Fruit fly (Drosophila melanogaster): ENCODE measurements around the gene CG45089.

CG45089 gene

dm6 chrX:7934679-7935078, 41.1 kb upstream of the CG45089 start, which contains the start of gene RpS14b (continued):
- TF ChIP-seq zen (tag; optimal IDR thresholded peaks at IDR 0.05) (peak; percentile 25), CG18262 (tag; optimal IDR thresholded peaks at IDR 0.05) (peak; percentile 22), CG9215 (GFP tag; IDR thresholded peaks at IDR 0.05) (no peak), CG8359 (GFP tag; optimal IDR thresholded peaks at IDR 0.05; ENCODE audit: borderline replicate concordance) (no peak), ranshi (GFP tag; IDR thresholded peaks at IDR 0.05) (peak; percentile 74), Gug (GFP tag; IDR thresholded peaks at IDR 0.05) (peak; percentile 40; the same call in 1 of the 4 replicates), slou (GFP tag; optimal IDR thresholded peaks at IDR 0.05) (peak; percentile 39), CG2120 (GFP tag; optimal IDR thresholded peaks at IDR 0.05) (peak; percentile 66), br (optimal IDR thresholded peaks at IDR 0.05) (no peak), CG4617 (GFP tag; optimal IDR thresholded peaks at IDR 0.05; ENCODE audit: borderline replicate concordance) (peak; percentile 37), CG30403 (GFP tag; optimal IDR thresholded peaks at IDR 0.05) (peak; percentile 48), Hr51 (GFP tag; optimal IDR thresholded peaks at IDR 0.05) (peak; percentile 29 to 63), jigr1 (GFP tag; IDR thresholded peaks at IDR 0.05) (no peak), Antp (GFP tag; optimal IDR thresholded peaks at IDR 0.05) (peak; percentile 54), Hr39 (optimal IDR thresholded peaks at IDR 0.05) (no peak), Hand (GFP tag; optimal IDR thresholded peaks at IDR 0.05) (no peak), B-H2 (GFP tag; optimal IDR thresholded peaks at IDR 0.05) (peak; percentile 87), CG14441 (GFP tag; IDR thresholded peaks at IDR 0.05) (peak; percentile 64), kah (GFP tag; optimal IDR thresholded peaks at IDR 0.05) (peak; percentile 7), CG4707 (GFP tag; optimal IDR thresholded peaks at IDR 0.05) (peak; percentile 1), fd3F (GFP tag; optimal IDR thresholded peaks at IDR 0.05) (peak; percentile 22), prd (optimal IDR thresholded peaks at IDR 0.05) (no peak), prd (GFP tag; IDR thresholded peaks at IDR 0.05) (peak; percentile 41; the same call in 1 of the 3 replicates), mam (GFP tag; optimal IDR thresholded peaks at IDR 0.05) (peak; percentile 47), CG30431 (GFP tag; optimal IDR thresholded peaks at IDR 0.05) (no peak), Adf1 (GFP tag; IDR thresholded peaks at IDR 0.05) (peak; percentile 54), CG11247 (GFP tag; IDR thresholded peaks at IDR 0.05) (peak; percentile 73), unc-4 (GFP tag; IDR thresholded peaks at IDR 0.05; ENCODE audit: partially characterized antibody) (peak; percentile 79), ap (GFP tag; IDR thresholded peaks at IDR 0.05) (no peak; the same call in 1 of the 2 replicates), Bteb2 (GFP tag; optimal IDR thresholded peaks at IDR 0.05) (peak; percentile 55), ttk (GFP tag; IDR thresholded peaks at IDR 0.05) (0 out of 2 replicates have a peak, but pooled peaks have one; percentile 40), CG12299 (tag; optimal IDR thresholded peaks at IDR 0.05) (peak; percentile 38), CG13775 (GFP tag; optimal IDR thresholded peaks at IDR 0.05) (peak; percentile 82), CG16813 (GFP tag; IDR thresholded peaks at IDR 0.05; ENCODE audit: partially characterized antibody) (peak; percentile 78), Hey (tag; optimal IDR thresholded peaks at IDR 0.05) (peak; percentile 52), tio (GFP tag; optimal IDR thresholded peaks at IDR 0.05) (no peak), ab (GFP tag; optimal IDR thresholded peaks at IDR 0.05) (peak; percentile 3), lilli (GFP tag; optimal IDR thresholded peaks at IDR 0.05) (peak; percentile 59), Kr (GFP tag; optimal IDR thresholded peaks at IDR 0.05) (no peak), danr (GFP tag; IDR thresholded peaks at IDR 0.05) (0 out of 2 replicates have a peak, but pooled peaks have one; percentile 13), HmgZ (tag; optimal IDR thresholded peaks at IDR 0.05) (peak; percentile 62), az2 (GFP tag; optimal IDR thresholded peaks at IDR 0.05) (no peak), sob (GFP tag; IDR thresholded peaks at IDR 0.05) (peak; percentile 80), Hr3 (GFP tag; optimal IDR thresholded peaks at IDR 0.05) (no peak), CG13424 (tag; optimal IDR thresholded peaks at IDR 0.05) (peak; percentile 23), HmgD (GFP tag; optimal IDR thresholded peaks at IDR 0.05) (peak; percentile 48), Eip74EF (GFP tag; optimal IDR thresholded peaks at IDR 0.05) (no peak), salm (tag; optimal IDR thresholded peaks at IDR 0.05) (no peak), sqz (GFP tag; optimal IDR thresholded peaks at IDR 0.05) (peak; percentile 77), D19A (tag; optimal IDR thresholded peaks at IDR 0.05) (no peak), kni (GFP tag; optimal IDR thresholded peaks at IDR 0.05) (peak; percentile 49), CG31388 (GFP tag; optimal IDR thresholded peaks at IDR 0.05) (no peak)

Data from whole organism, embryonic.